Fruit fly (Drosophila melanogaster) whole organism, wandering third instar larva: ENCODE measurements around the gene Vps13B.

Source experiments
- Mio ChIP-seq: sonication (Bioruptor generic); optimal IDR thresholded peaks from 2 replicates; lab custom pipeline; 2016; ENCODE audit warnings: missing biosample characterization, missing genetic modification characterization
- h ChIP-seq: fragments of 200-800 bp; sonication (Bioruptor generic); optimal IDR thresholded peaks from 3 replicates; lab custom pipeline; 2016; ENCODE audit warnings: missing biosample characterization, mild to moderate bottlenecking, missing genetic modification characterization
- psq ChIP-seq: fragments of 200-800 bp; sonication (Bioruptor generic); optimal IDR thresholded peaks from 3 replicates; lab custom pipeline; 2017; ENCODE audit warnings: missing biosample characterization, mild to moderate bottlenecking, missing genetic modification characterization, moderate library complexity
- tai ChIP-seq: sonication (Bioruptor generic); optimal IDR thresholded peaks from 2 replicates; lab custom pipeline; 2016; ENCODE audit warnings: missing biosample characterization, missing genetic modification characterization

- TF ChIP-seq Mio (GFP tag; lab: Kevin White, UChicago) (no peak), psq (GFP tag; lab: Kevin White, UChicago) (no peak), tai (GFP tag; lab: Kevin White, UChicago) (no peak), h (no peak)
These were observed 15.6 kb upstream of the Vps13B start, which contains the start of gene trp for dm6 chr3R:29920189-29920588.
